Worm (Caenorhabditis elegans) whole organism, L4 larva: Measurements from ENCODE around the gene fbxb-48.

Experiments used
- F44E2.7 ChIP-seq: fragments of 200-800 bp; sonication (Bioruptor generic); IDR thresholded peaks from 2 replicates; pipeline ENCODE4 v2.1.2; 2022; ENCODE audit warnings: missing genetic modification characterization, missing compliant biosample characterization
- T20F7.1 ChIP-seq: fragments of 200-800 bp; sonication (Bioruptor generic); optimal IDR thresholded peaks from 2 replicates; lab custom pipeline; 2018; ENCODE audit warnings: mild to moderate bottlenecking, missing genetic modification characterization, missing compliant biosample characterization
- ZK546.5 ChIP-seq, 2 experiments: sonication (generic microtip); optimal IDR thresholded peaks; 2 replicates each; lab custom pipeline; 2017; ENCODE audit warnings: missing biosample characterization in 2 of 2, missing genetic modification characterization in 2 of 2
- dpl-1 ChIP-seq: fragments of 150-350 bp; optimal IDR thresholded peaks from 2 replicates; lab custom pipeline; 2014; ENCODE audit warnings: missing biosample characterization, missing genetic modification reagents, missing genetic modification characterization
- egl-27 ChIP-seq: sonication (generic microtip); optimal IDR thresholded peaks from 3 replicates; lab custom pipeline; 2017; ENCODE audit warnings: missing biosample characterization, missing genetic modification reagents, missing genetic modification characterization
- fos-1 ChIP-seq: fragments of 150-350 bp; optimal IDR thresholded peaks from 2 replicates; lab custom pipeline; 2014; ENCODE audit warnings: missing biosample characterization, missing genetic modification characterization
- lim-7 ChIP-seq: fragments of 200-800 bp; sonication (Bioruptor generic); IDR thresholded peaks from 2 replicates; pipeline ENCODE4 v1.3.6; 2022; ENCODE audit warnings: missing genetic modification characterization, missing compliant biosample characterization
- nhr-11 ChIP-seq: fragments of 150-350 bp; optimal IDR thresholded peaks from 2 replicates; lab custom pipeline; 2014; ENCODE audit warnings: missing biosample characterization, missing genetic modification characterization
- nhr-25 ChIP-seq: sonication (generic microtip); optimal IDR thresholded peaks from 2 replicates; lab custom pipeline; 2017; ENCODE audit warnings: missing genetic modification characterization, mild to moderate bottlenecking, missing compliant biosample characterization, antibody characterized with exemption, moderate library complexity, borderline replicate concordance; ENCODE audit not compliant: insufficient read depth
- spr-1 ChIP-seq: sonication (generic microtip); optimal IDR thresholded peaks from 2 replicates; lab custom pipeline; 2016; ENCODE audit warnings: mild to moderate bottlenecking, missing genetic modification characterization, missing compliant biosample characterization
- ztf-11 ChIP-seq: fragments of 150-350 bp; optimal IDR thresholded peaks from 2 replicates; lab custom pipeline; 2014; ENCODE audit warnings: missing biosample characterization, missing genetic modification characterization

DNA sequence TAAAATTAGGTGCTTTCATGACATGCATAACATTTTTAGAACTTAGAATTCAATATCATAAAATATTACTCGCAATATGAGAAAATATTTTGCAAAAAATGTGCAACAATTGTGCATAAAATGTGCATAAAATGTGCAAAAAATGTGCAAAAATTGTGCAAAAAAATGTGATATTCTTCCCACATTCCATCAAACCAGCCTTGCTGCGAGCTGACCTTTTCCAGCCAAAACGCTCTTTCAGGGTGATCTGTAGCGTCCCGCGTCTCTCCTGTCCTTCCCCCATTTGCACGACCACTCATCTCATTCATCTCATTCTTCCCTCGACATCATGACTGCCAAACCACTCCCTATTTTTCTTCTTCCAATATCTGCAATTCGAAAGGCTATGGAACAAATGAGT, 43.0 kb downstream of the fbxb-48 start, which contains the start of gene fbxb-17:
- no peak for TF ChIP-seq T20F7.1 (GFP tag; lab: Kevin White, UChicago)
- TF ChIP-seq ztf-11 (tag; lab: Kevin White, UChicago): no peak
- no peak for TF ChIP-seq F44E2.7 (GFP tag; lab: Robert Waterston, UW)
- TF ChIP-seq fos-1 (tag; lab: Kevin White, UChicago): no peak
- no peak for TF ChIP-seq dpl-1 (GFP tag; lab: Kevin White, UChicago)
- TF ChIP-seq nhr-25 (tag; lab: Kevin White, UChicago): no peak
- TF ChIP-seq nhr-11 (tag; lab: Kevin White, UChicago): no peak
- no peak for TF ChIP-seq lim-7 (GFP tag; lab: Robert Waterston, UW)
- no peak for TF ChIP-seq ZK546.5 (tag; optimal IDR thresholded peaks at IDR 0.05; lab: Kevin White, UChicago)
- TF ChIP-seq spr-1 (tag; lab: Kevin White, UChicago): no peak
- TF ChIP-seq egl-27 (tag; lab: Kevin White, UChicago): no peak
